Worm (Caenorhabditis elegans) whole organism, early embryonic: ENCODE results near the gene ZK402.2.

Experiments used
- ama-1 ChIP-seq: fragments of 150-350 bp; optimal IDR thresholded peaks from 2 replicates; lab custom pipeline; 2014
- ceh-36 ChIP-seq: sonication (generic microtip); optimal IDR thresholded peaks from 2 replicates; lab custom pipeline; 2016; ENCODE audit warnings: missing genetic modification characterization, inconsistent platforms, missing compliant biosample characterization
- flt-1 ChIP-seq: fragments of 200-800 bp; sonication (Bioruptor generic); IDR thresholded peaks from 2 replicates; pipeline ENCODE4 v1.3.6; 2022; ENCODE audit warnings: missing genetic modification characterization, missing compliant biosample characterization
- hmg-4 ChIP-seq: fragments of 200-800 bp; sonication (Bioruptor generic); optimal IDR thresholded peaks from 2 replicates; lab custom pipeline; 2018; ENCODE audit warnings: mild to moderate bottlenecking, missing genetic modification characterization, missing compliant biosample characterization
- hnd-1 ChIP-seq: sonication (generic microtip); optimal IDR thresholded peaks from 2 replicates; lab custom pipeline; 2016; ENCODE audit warnings: missing genetic modification characterization, missing compliant biosample characterization
- tbx-11 ChIP-seq: fragments of 200-800 bp; sonication (Bioruptor generic); IDR thresholded peaks from 2 replicates; pipeline ENCODE4 v1.3.6; 2022; ENCODE audit warnings: missing genetic modification characterization, missing compliant biosample characterization

DNA sequence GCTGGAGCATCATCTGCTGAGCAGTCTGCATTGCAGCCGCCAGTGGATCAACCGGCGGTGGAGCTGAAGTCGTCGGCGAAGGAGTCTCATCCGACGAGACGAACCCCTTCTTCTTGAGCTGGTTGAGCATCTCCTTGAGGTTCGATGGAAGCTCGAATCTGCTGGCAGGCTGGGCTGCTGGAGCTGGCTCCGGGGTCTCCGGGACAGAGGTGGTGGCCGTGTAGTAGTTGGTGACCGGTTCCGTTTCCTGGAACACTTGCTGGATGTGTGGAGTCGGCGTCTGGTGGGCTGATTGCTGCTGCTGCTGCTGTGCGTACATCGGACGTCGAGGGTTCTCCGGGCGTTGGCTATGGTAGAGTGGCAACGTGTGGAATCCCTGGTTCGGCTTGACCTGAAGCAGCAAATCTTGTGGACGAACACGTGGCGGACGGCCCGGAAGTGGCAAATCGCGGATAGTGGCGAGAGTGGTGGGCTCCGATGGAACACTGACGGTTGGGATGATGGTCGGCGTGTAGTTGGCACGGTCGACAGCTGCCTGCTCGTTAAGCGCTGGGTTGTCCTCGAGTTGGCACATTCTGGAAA, 38.1 kb downstream of the ZK402.2 start:
- TF ChIP-seq flt-1 (GFP tag; lab: Robert Waterston, UW) (no peak), hmg-4 (no peak), hnd-1 (tag; lab: Kevin White, UChicago) (no peak), ceh-36 (no peak), ama-1 (lab: Kevin White, UChicago) (no peak), tbx-11 (GFP tag; lab: Robert Waterston, UW) (no peak)
